Fruit fly (Drosophila melanogaster) whole organism: ENCODE results near the gene CLIP-190.

Experiments
- CG8478 ChIP-seq: fragments of >200 bp; optimal IDR thresholded peaks from 2 replicates; lab custom pipeline; 2018; ENCODE audit warnings: inconsistent platforms
- Dll ChIP-seq: fragments of >200 bp; optimal IDR thresholded peaks from 2 replicates; lab custom pipeline; 2017
- EcR ChIP-seq, 2 experiments: fragments of >200 bp; optimal IDR thresholded peaks; 2 replicates each; lab custom pipeline; 2017; ENCODE audit warnings: missing biosample characterization in 2 of 2, missing genetic modification characterization in 2 of 2, missing genetic modification reagents in 2 of 2
- pan ChIP-seq: fragments of >200 bp; optimal IDR thresholded peaks from 2 replicates; lab custom pipeline; 2017
- psq ChIP-seq: fragments of >200 bp; optimal IDR thresholded peaks from 2 replicates; lab custom pipeline; 2017
- usp ChIP-seq: fragments of >200 bp; optimal IDR thresholded peaks from 2 replicates; lab custom pipeline; 2017; ENCODE audit warnings: missing biosample characterization, missing genetic modification characterization, mixed read lengths

CLIP-190 gene

dm6 chr2L:17384331-17385220 lies at the start of gene CLIP-190:
TSS of gene CLIP-190 (plus strand) at chr2L:17384700.
- no peak for TF ChIP-seq EcR (GFP tag; optimal IDR thresholded peaks at IDR 0.05; lab: Kevin White, UChicago)

dm6 chr2L:17363196-17363595 lies 21.3 kb upstream of the CLIP-190 start, which contains the start of gene CG31804:
TSS of gene CG31804 (plus strand) at chr2L:17363496.
- TF ChIP-seq Dll (lab: Kevin White, UChicago) (no peak), usp (GFP tag; lab: Kevin White, UChicago) (no peak), CG8478 (lab: Kevin White, UChicago) (no peak), EcR (GFP tag; optimal IDR thresholded peaks at IDR 0.05; lab: Kevin White, UChicago) (no peak), psq (no peak), pan (lab: Kevin White, UChicago) (no peak)

- TF ChIP-seq usp (GFP tag; lab: Kevin White, UChicago) (no peak), Dll (lab: Kevin White, UChicago) (no peak), EcR (GFP tag; optimal IDR thresholded peaks at IDR 0.05; lab: Kevin White, UChicago) (no peak), CG8478 (lab: Kevin White, UChicago) (no peak), pan (lab: Kevin White, UChicago) (no peak), psq (no peak)
Observed at dm6 chr2L:17368503-17368902, 16.0 kb upstream of the CLIP-190 start.

- TF ChIP-seq usp (GFP tag; lab: Kevin White, UChicago): no peak
Observed at dm6 chr2L:17374832-17375231, 9.7 kb upstream of the CLIP-190 start.

dm6 chr2L:17375955-17376659 lies 8.4 kb upstream of the CLIP-190 start:
- no peak for TF ChIP-seq EcR (GFP tag; optimal IDR thresholded peaks at IDR 0.05; lab: Kevin White, UChicago)
- no peak for TF ChIP-seq CG8478 (lab: Kevin White, UChicago)
- no peak for TF ChIP-seq Dll (lab: Kevin White, UChicago)
- TF ChIP-seq usp (GFP tag; lab: Kevin White, UChicago): no peak
- TF ChIP-seq psq: no peak
- no peak for TF ChIP-seq pan (lab: Kevin White, UChicago)

- TF ChIP-seq psq (no peak), Dll (lab: Kevin White, UChicago) (no peak), usp (GFP tag; lab: Kevin White, UChicago) (no peak), pan (lab: Kevin White, UChicago) (no peak), CG8478 (lab: Kevin White, UChicago) (no peak), EcR (GFP tag; optimal IDR thresholded peaks at IDR 0.05; lab: Kevin White, UChicago) (no peak)
Observed at dm6 chr2L:17377818-17378217, 6.7 kb upstream of the CLIP-190 start.

- TF ChIP-seq CG8478 (lab: Kevin White, UChicago): no peak
- no peak for TF ChIP-seq EcR (GFP tag; optimal IDR thresholded peaks at IDR 0.05; lab: Kevin White, UChicago)
- TF ChIP-seq pan (lab: Kevin White, UChicago): no peak
- no peak for TF ChIP-seq Dll (lab: Kevin White, UChicago)
- no peak for TF ChIP-seq psq
- no peak for TF ChIP-seq usp (GFP tag; lab: Kevin White, UChicago)
Observed at dm6 chr2L:17378767-17379301, 5.7 kb upstream of the CLIP-190 start.

dm6 chr2L:17379844-17380243 lies 4.7 kb upstream of the CLIP-190 start:
- no peak for TF ChIP-seq Dll (lab: Kevin White, UChicago)
- no peak for TF ChIP-seq pan (lab: Kevin White, UChicago)
- TF ChIP-seq EcR (GFP tag; optimal IDR thresholded peaks at IDR 0.05; lab: Kevin White, UChicago): no peak
- no peak for TF ChIP-seq usp (GFP tag; lab: Kevin White, UChicago)
- no peak for TF ChIP-seq psq
- TF ChIP-seq CG8478 (lab: Kevin White, UChicago): no peak

- TF ChIP-seq usp (GFP tag; lab: Kevin White, UChicago) (no peak), CG8478 (lab: Kevin White, UChicago) (no peak), EcR (GFP tag; optimal IDR thresholded peaks at IDR 0.05; lab: Kevin White, UChicago) (no peak), Dll (lab: Kevin White, UChicago) (no peak), pan (lab: Kevin White, UChicago) (no peak), psq (no peak)
Observed at dm6 chr2L:17380508-17380907, 4.0 kb upstream of the CLIP-190 start.

- TF ChIP-seq usp (GFP tag; lab: Kevin White, UChicago): no peak
- TF ChIP-seq Dll (lab: Kevin White, UChicago): no peak
- TF ChIP-seq EcR (GFP tag; optimal IDR thresholded peaks at IDR 0.05; lab: Kevin White, UChicago): no peak
- TF ChIP-seq psq: no peak
- no peak for TF ChIP-seq CG8478 (lab: Kevin White, UChicago)
- TF ChIP-seq pan (lab: Kevin White, UChicago): no peak
Observed at dm6 chr2L:17381075-17381474, 3.4 kb upstream of the CLIP-190 start.

dm6 chr2L:17381616-17382015 lies 2.9 kb upstream of the CLIP-190 start:
- TF ChIP-seq pan (lab: Kevin White, UChicago): no peak

dm6 chr2L:17382318-17382717 lies 2.2 kb upstream of the CLIP-190 start:
- no peak for TF ChIP-seq EcR (GFP tag; optimal IDR thresholded peaks at IDR 0.05; lab: Kevin White, UChicago)
- TF ChIP-seq CG8478 (lab: Kevin White, UChicago): no peak
- TF ChIP-seq Dll (lab: Kevin White, UChicago): no peak
- no peak for TF ChIP-seq psq
- TF ChIP-seq usp (GFP tag; lab: Kevin White, UChicago): no peak
- TF ChIP-seq pan (lab: Kevin White, UChicago): no peak
